Fruit fly (Drosophila melanogaster): ENCODE data around the gene CG33189.
A peak's percentile ranks its signal among the peaks of the same experiment; 100 is the strongest.

CG33189 gene

dm6 chr3R:8806104-8806503 is 25.5 kb upstream of the CG33189 start, which contains the start of gene hng2 (continued):
- peak; percentile 99 for TF ChIP-seq CG17186 (GFP tag; optimal IDR thresholded peaks at IDR 0.05)
- no peak for TF ChIP-seq Optix (GFP tag; IDR thresholded peaks at IDR 0.05)
- no peak for TF ChIP-seq Fer1 (GFP tag; optimal IDR thresholded peaks at IDR 0.05)
- peak; percentile 44 for TF ChIP-seq Med (GFP tag)
- TF ChIP-seq Xrp1 (GFP tag; IDR thresholded peaks at IDR 0.05) = no peak
- TF ChIP-seq crp (GFP tag; optimal IDR thresholded peaks at IDR 0.05) = no peak
- TF ChIP-seq CG8944 (GFP tag; optimal IDR thresholded peaks at IDR 0.05) = no peak
- no peak for TF ChIP-seq sd (tag; optimal IDR thresholded peaks at IDR 0.05)
- no peak for TF ChIP-seq maf-S (GFP tag; optimal IDR thresholded peaks at IDR 0.05)
- peak; percentile 12 for TF ChIP-seq CG4617 (GFP tag; optimal IDR thresholded peaks at IDR 0.05; ENCODE audit: borderline replicate concordance)
- no peak for TF ChIP-seq stwl (tag; optimal IDR thresholded peaks at IDR 0.05)
- TF ChIP-seq E2f2 (GFP tag; IDR thresholded peaks at IDR 0.05) = peak; percentile 4
- no peak for TF ChIP-seq CG10565 (GFP tag; optimal IDR thresholded peaks at IDR 0.05)
- no peak for TF ChIP-seq CG7786 (GFP tag; optimal IDR thresholded peaks at IDR 0.05)
- no peak for TF ChIP-seq repo (GFP tag; optimal IDR thresholded peaks at IDR 0.05)
- TF ChIP-seq gt (GFP tag; IDR thresholded peaks at IDR 0.05) = no peak
- no peak for TF ChIP-seq CG7839 (tag; optimal IDR thresholded peaks at IDR 0.05)
- TF ChIP-seq Myb (GFP tag; optimal IDR thresholded peaks at IDR 0.05) = peak; percentile 64
- TF ChIP-seq chn (GFP tag; optimal IDR thresholded peaks at IDR 0.05) = no peak
- TF ChIP-seq Dref (GFP tag; IDR thresholded peaks at IDR 0.05) = peak; percentile 34; the same call in 1 of the 2 replicates
- no peak for TF ChIP-seq lola (GFP tag; optimal IDR thresholded peaks at IDR 0.05)
- TF ChIP-seq CG13287 (GFP tag; IDR thresholded peaks at IDR 0.05; ENCODE audit: partially characterized antibody) = 0 out of 2 replicates have a peak, but pooled peaks have one; percentile 8
- TF ChIP-seq CG43689 (GFP tag; IDR thresholded peaks at IDR 0.05) = no peak
- TF ChIP-seq CG1832 (GFP tag; optimal IDR thresholded peaks at IDR 0.05) = no peak
- peak; percentile 28 for TF ChIP-seq Ets65A (GFP tag)
- no peak for TF ChIP-seq CG14965 (GFP tag; optimal IDR thresholded peaks at IDR 0.05; ENCODE audit: borderline replicate concordance)

dm6 chr3R:8805388-8805852 is 24.8 kb upstream of the CG33189 start, which contains the start of gene CG9839:
CG9839 (minus strand) TSS chr3R:8805802.
- TF ChIP-seq crp (GFP tag; optimal IDR thresholded peaks at IDR 0.05) (no peak), CG6254 (GFP tag; optimal IDR thresholded peaks at IDR 0.05) (no peak), CG6272 (GFP tag; IDR thresholded peaks at IDR 0.05) (no peak), rib (GFP tag; IDR thresholded peaks at IDR 0.05) (no peak), YL-1 (GFP tag; optimal IDR thresholded peaks at IDR 0.05) (peak; percentile 68), tin (GFP tag; optimal IDR thresholded peaks at IDR 0.05) (no peak), gsb (GFP tag; IDR thresholded peaks at IDR 0.05) (no peak), Myb (GFP tag; optimal IDR thresholded peaks at IDR 0.05) (peak; percentile 68), Usf (GFP tag; optimal IDR thresholded peaks at IDR 0.05) (no peak), CG8478 (optimal IDR thresholded peaks at IDR 0.05) (peak; percentile 77), NFAT (GFP tag; IDR thresholded peaks at IDR 0.05) (no peak), MESR4 (GFP tag; optimal IDR thresholded peaks at IDR 0.05) (peak; percentile 14), CG7372 (GFP tag; IDR thresholded peaks at IDR 0.05) (no peak), row (GFP tag; IDR thresholded peaks at IDR 0.05) (no peak), CG3726 (GFP tag; IDR thresholded peaks at IDR 0.05) (no peak), CG8944 (GFP tag; optimal IDR thresholded peaks at IDR 0.05) (no peak), cato (GFP tag; optimal IDR thresholded peaks at IDR 0.05; ENCODE audit: borderline replicate concordance) (no peak), CG34422 (GFP tag; IDR thresholded peaks at IDR 0.05) (peak; percentile 62; the same call in 1 of the 3 replicates), z (GFP tag; IDR thresholded peaks at IDR 0.05) (no peak), ssp (GFP tag; IDR thresholded peaks at IDR 0.05) (no peak), CG9797 (GFP tag; optimal IDR thresholded peaks at IDR 0.05) (no peak), Dfd (GFP tag; optimal IDR thresholded peaks at IDR 0.05) (no peak), CG2120 (GFP tag; optimal IDR thresholded peaks at IDR 0.05) (no peak), trh (GFP tag; optimal IDR thresholded peaks at IDR 0.05) (no peak), hb (GFP tag; IDR thresholded peaks at IDR 0.05; ENCODE audit: partially characterized antibody) (no peak), Doc3 (GFP tag; IDR thresholded peaks at IDR 0.05; ENCODE audit: partially characterized antibody) (no peak), CG1832 (GFP tag; optimal IDR thresholded peaks at IDR 0.05) (peak; percentile 85), BtbVII (GFP tag; optimal IDR thresholded peaks at IDR 0.05) (no peak), CG11085 (GFP tag; IDR thresholded peaks at IDR 0.05) (no peak)

Measured in whole organism, embryonic.